Worm (Caenorhabditis elegans) whole organism, L4 larva: Measurements from ENCODE around the gene C12D5.5.
A peak's percentile ranks its signal among the peaks of the same experiment; 100 is the strongest.

ENCODE experiments used
- F44E2.7 ChIP-seq: fragments of 200-800 bp; sonication (Bioruptor generic); IDR thresholded peaks from 2 replicates; pipeline ENCODE4 v2.1.2; 2022; ENCODE audit warnings: missing genetic modification characterization, missing compliant biosample characterization
- aha-1 ChIP-seq: fragments of 150-350 bp; peaks from one replicate; lab custom pipeline; 2014; ENCODE audit warnings: missing biosample characterization, missing genetic modification characterization
- ama-1 ChIP-seq: fragments of 150-350 bp; optimal IDR thresholded peaks from 2 replicates; lab custom pipeline; 2014; ENCODE audit warnings: inconsistent platforms, mixed read lengths
- ceh-44 ChIP-seq: fragments of 200-800 bp; sonication (Bioruptor generic); IDR thresholded peaks from 2 replicates; pipeline ENCODE4 v1.3.6; 2022; ENCODE audit warnings: missing genetic modification reagents, missing genetic modification characterization, missing compliant biosample characterization
- daf-16 ChIP-seq, 3 experiments: sonication (generic microtip); optimal IDR thresholded peaks; 2 replicates each; lab custom pipeline; 2016 to 2017; ENCODE audit warnings: missing genetic modification characterization in 3 of 3, missing genetic modification reagents in 3 of 3, mild to moderate bottlenecking in 2 of 3, missing compliant biosample characterization in 2 of 3, missing biosample characterization in 1 of 3, moderate library complexity in 1 of 3
- dmd-8 ChIP-seq: fragments of 200-800 bp; sonication (Bioruptor generic); IDR thresholded peaks from 2 replicates; pipeline ENCODE4 v1.3.6; 2022; ENCODE audit warnings: missing genetic modification characterization, missing compliant biosample characterization
- duxl-1 ChIP-seq: sonication (generic microtip); optimal IDR thresholded peaks from 2 replicates; lab custom pipeline; 2016; ENCODE audit warnings: mild to moderate bottlenecking, missing genetic modification characterization, moderate library complexity, missing compliant biosample characterization; ENCODE audit not compliant: poor library complexity
- egl-43 ChIP-seq: fragments of 200-800 bp; sonication (Bioruptor generic); IDR thresholded peaks from 2 replicates; pipeline ENCODE4 v1.3.6; 2022; ENCODE audit warnings: missing genetic modification reagents, missing genetic modification characterization, missing compliant biosample characterization
- fkh-10 ChIP-seq: fragments of 150-350 bp; optimal IDR thresholded peaks from 2 replicates; lab custom pipeline; 2014; ENCODE audit warnings: missing biosample characterization, missing genetic modification reagents, missing genetic modification characterization
- fos-1 ChIP-seq: fragments of 150-350 bp; optimal IDR thresholded peaks from 2 replicates; lab custom pipeline; 2014; ENCODE audit warnings: missing biosample characterization, missing genetic modification characterization
- lin-1 ChIP-seq: fragments of 200-800 bp; sonication (Bioruptor generic); IDR thresholded peaks from 2 replicates; pipeline ENCODE4 v1.3.6; 2022; ENCODE audit warnings: missing genetic modification reagents, missing genetic modification characterization, missing compliant biosample characterization
- lin-38 ChIP-seq: fragments of 200-800 bp; sonication (Bioruptor generic); IDR thresholded peaks from 2 replicates; pipeline ENCODE4 v1.3.6; 2022; ENCODE audit warnings: missing genetic modification reagents, missing genetic modification characterization, missing compliant biosample characterization
- lin-39 ChIP-seq: fragments of 150-350 bp; optimal IDR thresholded peaks from 2 replicates; lab custom pipeline; 2014; ENCODE audit warnings: missing biosample characterization, missing genetic modification reagents, missing genetic modification characterization
- madf-5 ChIP-seq, 2 experiments: fragments of 200-800 bp; sonication (Bioruptor generic); IDR thresholded peaks; 2 replicates each; pipeline ENCODE4 v1.3.6; 2022; ENCODE audit warnings: missing compliant biosample characterization in 2 of 2, missing genetic modification characterization in 2 of 2
- mxl-2 ChIP-seq: fragments of 200-800 bp; sonication (Bioruptor generic); conservative IDR thresholded peaks from 2 replicates; pipeline ENCODE4 v1.3.6; 2022; ENCODE audit warnings: missing genetic modification reagents, missing genetic modification characterization, missing compliant biosample characterization
- nhr-11 ChIP-seq: fragments of 150-350 bp; optimal IDR thresholded peaks from 2 replicates; lab custom pipeline; 2014; ENCODE audit warnings: missing biosample characterization, missing genetic modification characterization
- nhr-111 ChIP-seq: fragments of 200-800 bp; sonication (Bioruptor generic); optimal IDR thresholded peaks from 2 replicates; lab custom pipeline; 2018; ENCODE audit warnings: mild to moderate bottlenecking, missing genetic modification characterization, missing compliant biosample characterization
- nhr-25 ChIP-seq: sonication (generic microtip); optimal IDR thresholded peaks from 2 replicates; lab custom pipeline; 2017; ENCODE audit warnings: missing genetic modification characterization, mild to moderate bottlenecking, missing compliant biosample characterization, antibody characterized with exemption, moderate library complexity, borderline replicate concordance; ENCODE audit not compliant: insufficient read depth
- nhr-28 ChIP-seq: fragments of 150-350 bp; optimal IDR thresholded peaks from 2 replicates; lab custom pipeline; 2014; ENCODE audit warnings: missing biosample characterization, missing genetic modification characterization
- pha-4 ChIP-seq, 2 experiments: fragments of 150-350 bp in 1 of 2; fragments of 200-800 bp in 1 of 2; sonication (Bioruptor generic) in 1 of 2; IDR thresholded peaks in 1 of 2; optimal IDR thresholded peaks in 1 of 2; 2 replicates each; pipeline versions ENCODE4 v1.3.6 to Lab custom; 2014 to 2022; ENCODE audit warnings: missing genetic modification characterization in 2 of 2, missing genetic modification reagents in 2 of 2, missing biosample characterization in 1 of 2, missing compliant biosample characterization in 1 of 2
- snpc-1.2 ChIP-seq: fragments of 200-800 bp; sonication (Bioruptor generic); IDR thresholded peaks from 2 replicates; pipeline ENCODE4 v1.3.6; 2022; ENCODE audit warnings: missing genetic modification reagents, missing genetic modification characterization, missing compliant biosample characterization
- snpc-4 ChIP-seq: fragments of 150-350 bp; optimal IDR thresholded peaks from 2 replicates; lab custom pipeline; 2014; ENCODE audit warnings: missing biosample characterization, missing genetic modification characterization
- unc-62 ChIP-seq, 3 experiments: fragments of 150-350 bp in 1 of 3; sonication (generic microtip); optimal IDR thresholded peaks in 2 of 3; peaks in 1 of 3; 1 replicate in 1 of 3; 2 replicates in 2 of 3; lab custom pipeline; 2014 to 2017; ENCODE audit warnings: missing biosample characterization in 3 of 3, missing genetic modification characterization in 3 of 3, missing genetic modification reagents in 3 of 3, missing genotype in 1 of 3
- zag-1 ChIP-seq: fragments of 150-350 bp; optimal IDR thresholded peaks from 2 replicates; lab custom pipeline; 2014; ENCODE audit warnings: missing biosample characterization, missing genetic modification characterization
- zfp-3 ChIP-seq: fragments of 200-800 bp; sonication (Bioruptor generic); conservative IDR thresholded peaks from 2 replicates; pipeline ENCODE4 v1.3.6; 2022; ENCODE audit warnings: missing genetic modification reagents, missing genetic modification characterization, missing compliant biosample characterization
- zip-11 ChIP-seq: fragments of 200-800 bp; sonication (Bioruptor generic); IDR thresholded peaks from 2 replicates; pipeline ENCODE4 v1.3.6; 2022; ENCODE audit warnings: missing genetic modification characterization, missing compliant biosample characterization
- zip-2 ChIP-seq: fragments of 150-350 bp; optimal IDR thresholded peaks from 2 replicates; lab custom pipeline; 2014; ENCODE audit warnings: missing biosample characterization, missing genetic modification characterization
- ztf-7 ChIP-seq: fragments of 150-350 bp; optimal IDR thresholded peaks from 2 replicates; lab custom pipeline; 2014; ENCODE audit warnings: missing biosample characterization, missing genetic modification characterization

The C12D5.5 gene

DNA sequence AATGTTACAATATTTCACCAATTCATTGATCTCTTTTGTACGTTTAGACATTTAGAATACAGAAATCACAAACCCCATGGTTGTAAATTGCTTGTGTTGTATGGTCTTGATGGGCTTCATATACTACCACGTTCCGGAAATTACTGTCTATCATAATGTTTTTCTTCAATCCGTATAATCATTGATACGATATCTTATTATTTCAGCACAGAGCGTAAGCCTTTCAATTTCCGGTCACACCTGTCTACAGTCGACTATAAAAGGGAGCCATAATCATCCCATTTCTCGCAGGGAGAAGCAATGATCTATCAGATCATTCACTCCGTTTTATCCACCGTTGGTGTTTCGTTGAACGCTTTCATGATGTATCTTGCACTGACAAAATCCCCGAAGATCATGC lies 38.5 kb upstream of the C12D5.5 start, which contains the start of gene srd-30:
Gene srd-30, plus strand, starts transcription at position 301 of the 400 bp plus-strand sequence.
- TF ChIP-seq nhr-11 (tag; lab: Kevin White, UChicago) (no peak), fkh-10 (GFP tag; lab: Kevin White, UChicago) (no peak), ama-1 (lab: Kevin White, UChicago) (no peak), mxl-2 (GFP tag; lab: Robert Waterston, UW) (no peak), lin-1 (GFP tag; lab: Robert Waterston, UW) (no peak)

DNA sequence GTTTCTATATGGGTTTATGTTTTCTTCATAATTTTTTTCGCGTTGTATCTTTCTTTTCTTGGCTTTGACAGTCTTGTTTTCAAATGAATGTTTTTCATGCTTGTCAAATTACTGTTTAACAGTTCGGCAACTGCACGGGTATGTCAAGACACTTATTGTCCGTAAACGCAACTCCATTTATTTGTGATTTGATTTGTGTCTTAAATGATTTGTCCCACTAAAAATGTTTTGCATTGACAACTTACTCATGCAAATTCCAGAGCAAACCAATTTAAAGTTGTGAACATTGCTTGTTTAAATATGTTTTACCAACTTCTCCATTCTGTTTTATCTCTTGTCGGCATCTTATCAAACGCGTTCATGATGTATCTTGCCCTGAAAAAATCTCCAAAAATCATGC lies 36.3 kb upstream of the C12D5.5 start, which contains the start of gene srd-25:
Gene srd-25, plus strand, starts transcription at position 301 of the 400 bp plus-strand sequence.
- TF ChIP-seq aha-1, result peak; percentile 6
- no peak for TF ChIP-seq daf-16 (GFP tag; optimal IDR thresholded peaks at IDR 0.05; lab: Kevin White, UChicago)
- no peak for TF ChIP-seq daf-16 (tag; optimal IDR thresholded peaks at IDR 0.05; lab: Kevin White, UChicago)

DNA sequence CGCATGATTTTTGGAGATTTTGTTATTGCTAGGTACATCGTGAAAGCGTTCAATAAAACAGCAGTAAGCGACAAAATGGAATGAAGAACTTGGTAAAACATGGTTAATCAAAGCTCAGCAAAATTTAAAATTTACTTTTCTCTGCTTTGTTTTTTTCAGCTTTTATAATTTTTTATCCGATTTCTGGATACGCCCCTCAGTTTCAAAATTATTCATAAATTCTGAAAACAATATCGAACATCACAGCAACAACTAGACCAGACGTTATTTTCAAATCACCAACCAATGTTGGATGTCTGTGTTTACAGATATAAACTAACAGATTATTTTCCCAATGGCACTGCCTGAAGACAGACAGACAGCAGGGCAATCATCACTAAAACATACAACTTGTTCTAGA lies 33.4 kb upstream of the C12D5.5 start, which contains the start of gene srd-31:
Gene srd-31, minus strand, starts transcription at position 101 of the 400 bp plus-strand sequence.
- no peak for TF ChIP-seq snpc-4 (tag; lab: Kevin White, UChicago)
- no peak for TF ChIP-seq zag-1 (tag; lab: Kevin White, UChicago)
- TF ChIP-seq, all 104 proteins: peak for 0

DNA sequence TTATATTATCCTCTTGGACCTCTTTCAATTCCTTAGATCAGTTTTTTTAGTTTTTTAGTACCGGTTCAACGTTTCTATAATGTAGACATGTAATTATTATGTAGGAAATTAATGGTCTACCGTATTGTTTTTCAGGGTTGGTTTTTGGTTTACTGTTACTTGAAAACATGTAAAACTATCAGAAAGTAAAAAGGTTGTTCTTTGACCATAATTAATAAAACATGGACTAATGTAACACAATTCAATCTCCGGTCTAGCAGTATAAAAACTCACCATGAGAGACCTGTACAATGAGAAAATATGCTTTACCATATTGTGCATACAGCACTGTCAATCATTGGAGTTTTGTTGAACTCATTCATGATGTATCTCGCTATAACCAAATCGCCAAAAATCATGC lies 32.6 kb upstream of the C12D5.5 start, which contains the start of gene srd-29:
Gene srd-29, plus strand, starts transcription at position 301 of the 400 bp plus-strand sequence.
- TF ChIP-seq aha-1 (peak; percentile 45), nhr-25 (tag; lab: Kevin White, UChicago) (no peak)

DNA sequence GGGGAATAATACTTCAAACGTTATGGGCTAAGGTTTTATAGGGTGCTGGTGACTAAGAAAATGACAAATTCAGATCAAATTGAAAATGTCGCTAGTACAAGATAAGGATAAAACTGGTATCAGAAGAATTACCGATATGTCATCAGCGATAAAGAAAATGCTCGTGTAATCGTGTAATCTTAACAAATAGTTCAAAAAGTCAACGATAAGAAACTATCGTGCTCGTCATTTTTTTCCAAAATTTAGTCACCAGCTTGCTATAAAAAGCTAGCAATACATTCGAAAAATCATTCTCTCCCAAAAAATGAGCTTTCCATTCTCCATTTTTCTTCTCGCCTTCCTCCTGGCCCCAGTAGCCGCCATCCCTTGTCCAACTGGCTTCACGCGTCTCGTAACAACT lies 30.2 kb upstream of the C12D5.5 start, which contains the start of gene clec-45:
Gene clec-45, plus strand, starts transcription at position 301 of the 400 bp plus-strand sequence.
- TF ChIP-seq F44E2.7, result no peak
- TF ChIP-seq dmd-8 (GFP tag; lab: Robert Waterston, UW), result no peak
- TF ChIP-seq nhr-111, result no peak
- no peak for TF ChIP-seq lin-38 (GFP tag; lab: Robert Waterston, UW)
- no peak for TF ChIP-seq fos-1
- TF ChIP-seq zip-2 (tag; lab: Kevin White, UChicago), result no peak
- TF ChIP-seq pha-4 (GFP tag; IDR thresholded peaks at IDR 0.05; lab: Robert Waterston, UW), result no peak
- TF ChIP-seq pha-4 (tag; optimal IDR thresholded peaks at IDR 0.05; lab: Kevin White, UChicago), result no peak
- TF ChIP-seq zip-11 (GFP tag; lab: Robert Waterston, UW), result no peak
- TF ChIP-seq snpc-1.2 (GFP tag; lab: Robert Waterston, UW), result no peak
- no peak for TF ChIP-seq nhr-28 (tag; lab: Kevin White, UChicago)
- no peak for TF ChIP-seq zfp-3 (GFP tag; lab: Robert Waterston, UW)
- no peak for TF ChIP-seq duxl-1 (tag; lab: Kevin White, UChicago)
- no peak for TF ChIP-seq lin-1 (GFP tag; lab: Robert Waterston, UW)
- TF ChIP-seq egl-43, result no peak
- no peak for TF ChIP-seq ztf-7 (tag; lab: Kevin White, UChicago)
- TF ChIP-seq lin-39 (tag; lab: Kevin White, UChicago), result no peak
- TF ChIP-seq ceh-44 (GFP tag; lab: Robert Waterston, UW), result no peak
- no peak for TF ChIP-seq madf-5 (GFP tag; IDR thresholded peaks at IDR 0.05; lab: Robert Waterston, UW)

DNA sequence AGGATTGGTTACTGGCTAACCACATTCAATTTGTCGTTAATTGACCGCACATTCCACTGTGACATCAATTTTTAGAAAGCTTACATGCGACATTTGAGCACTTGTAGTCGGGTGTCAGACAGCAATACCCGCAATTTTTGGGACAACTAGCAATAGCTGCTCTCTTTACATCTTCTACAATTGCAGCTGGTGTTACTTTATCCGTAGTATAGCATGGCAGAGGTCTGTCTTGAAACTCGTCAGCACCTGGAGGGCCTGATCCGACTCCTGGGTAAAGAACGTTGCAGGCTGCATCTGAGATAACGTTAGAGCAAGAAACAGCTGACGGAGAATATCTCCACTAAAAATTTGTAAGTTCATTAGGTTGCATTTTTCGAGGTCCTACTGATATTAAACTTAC lies 28.7 kb upstream of the C12D5.5 start:
- TF ChIP-seq aha-1 (peak; percentile 78), ama-1 (lab: Kevin White, UChicago) (no peak), unc-62 (GFP tag; optimal IDR thresholded peaks at IDR 0.05 in 1 of 2; lab: Kevin White, UChicago) (peak in 1 of 2 experiments; percentile 76), unc-62 (tag; optimal IDR thresholded peaks at IDR 0.05; lab: Kevin White, UChicago) (no peak)
